Worm (Caenorhabditis elegans): ENCODE results near the gene C44H4.8.

C44H4.8 gene

ce11 chrX:14559519-14560296, 35.2 kb upstream of the C44H4.8 start:
- TF ChIP-seq nhr-41 (GFP tag; IDR thresholded peaks at IDR 0.05) (peak; percentile 17; the same call in 1 of the 2 replicates), dmd-9 (GFP tag; IDR thresholded peaks at IDR 0.05) (no peak), F26F4.8 (GFP tag; conservative IDR thresholded peaks at IDR 0.05) (no peak), ceh-32 (tag; optimal IDR thresholded peaks at IDR 0.05; ENCODE audit: poor library complexity) (no peak), attf-4 (tag; optimal IDR thresholded peaks at IDR 0.05) (peak; percentile 43), sdz-12 (GFP tag; optimal IDR thresholded peaks at IDR 0.05) (no peak), nhr-102 (tag; optimal IDR thresholded peaks at IDR 0.05) (no peak), ZK546.5 (tag; optimal IDR thresholded peaks at IDR 0.05) (no peak), saeg-2 (GFP tag; IDR thresholded peaks at IDR 0.05) (no peak), nhr-76 (tag; optimal IDR thresholded peaks at IDR 0.05) (no peak), ces-1 (GFP tag; optimal IDR thresholded peaks at IDR 0.05) (no peak), madf-5 (GFP tag; IDR thresholded peaks at IDR 0.05) (0 out of 4 replicates have a peak, but pooled peaks of 1 of the 2 experiments have one; percentile 26), hmg-1.1 (GFP tag; IDR thresholded peaks at IDR 0.05) (no peak), madf-9 (GFP tag; conservative IDR thresholded peaks at IDR 0.05) (no peak), jun-1 (tag; optimal IDR thresholded peaks at IDR 0.05) (no peak), mdl-1 (tag; optimal IDR thresholded peaks at IDR 0.05) (no peak), pha-4 (GFP tag; IDR thresholded peaks at IDR 0.05) (no peak), pha-4 (tag; optimal IDR thresholded peaks at IDR 0.05) (peak; percentile 67), aly-2 (tag; optimal IDR thresholded peaks at IDR 0.05) (no peak)

- TF ChIP-seq mes-2 (tag; optimal IDR thresholded peaks at IDR 0.05; ENCODE audit: poor library complexity, severe bottlenecking) (peak; percentile 65), lir-3 (tag; optimal IDR thresholded peaks at IDR 0.05) (no peak), nhr-6 (tag; optimal IDR thresholded peaks at IDR 0.05) (peak; percentile 82), lin-15B (tag; optimal IDR thresholded peaks at IDR 0.05) (no peak), F37D6.2 (tag; optimal IDR thresholded peaks at IDR 0.05) (peak; percentile 39), madf-5 (GFP tag; IDR thresholded peaks at IDR 0.05) (no peak), arid-1 (GFP tag; conservative IDR thresholded peaks at IDR 0.05) (peak; percentile 58; the same call in 1 of the 2 replicates), zfp-3 (GFP tag; conservative IDR thresholded peaks at IDR 0.05) (0 out of 2 replicates have a peak, but pooled peaks have one; percentile 39), lin-38 (GFP tag; IDR thresholded peaks at IDR 0.05) (peak; percentile 54), zip-2 (tag; optimal IDR thresholded peaks at IDR 0.05) (peak; percentile 55), R02D3.7 (tag; optimal IDR thresholded peaks at IDR 0.05) (no peak), dpl-1 (GFP tag; optimal IDR thresholded peaks at IDR 0.05) (peak; percentile 61), rbr-2 (tag; optimal IDR thresholded peaks at IDR 0.05) (peak; percentile 82), nhr-25 (tag; optimal IDR thresholded peaks at IDR 0.05; ENCODE audit: borderline replicate concordance, insufficient read depth) (peak; percentile 80), tag-97 (GFP tag; IDR thresholded peaks at IDR 0.05) (no peak), ceh-82 (tag; optimal IDR thresholded peaks at IDR 0.05) (no peak), T20F7.1 (GFP tag; optimal IDR thresholded peaks at IDR 0.05) (peak; percentile 76), ces-1 (GFP tag; optimal IDR thresholded peaks at IDR 0.05) (no peak), lim-7 (GFP tag; IDR thresholded peaks at IDR 0.05) (no peak), ztf-7 (tag; optimal IDR thresholded peaks at IDR 0.05) (peak; percentile 65), lin-29 (GFP tag; IDR thresholded peaks at IDR 0.05) (no peak), mxl-3 (GFP tag; optimal IDR thresholded peaks at IDR 0.05) (peak; percentile 69), aha-1 (tag) (peak; percentile 99), attf-4 (tag; optimal IDR thresholded peaks at IDR 0.05) (no peak), mep-1 (tag; optimal IDR thresholded peaks at IDR 0.05) (peak; percentile 97), dmd-6 (GFP tag; IDR thresholded peaks at IDR 0.05) (peak; percentile 99), zag-1 (tag; optimal IDR thresholded peaks at IDR 0.05) (no peak), set-16 (GFP tag; IDR thresholded peaks at IDR 0.05) (peak; percentile 49; the same call in 1 of the 2 replicates), aly-2 (tag; optimal IDR thresholded peaks at IDR 0.05) (no peak), snpc-1.2 (GFP tag; IDR thresholded peaks at IDR 0.05) (no peak), nhr-77 (tag; optimal IDR thresholded peaks at IDR 0.05) (peak; percentile 90), ctbp-1 (GFP tag; IDR thresholded peaks at IDR 0.05) (peak; percentile 90), lin-39 (tag; optimal IDR thresholded peaks at IDR 0.05) (no peak), gei-8 (GFP tag; optimal IDR thresholded peaks at IDR 0.05) (peak; percentile 89), ama-1 (optimal IDR thresholded peaks at IDR 0.05) (no peak)
Observed at ce11 chrX:14560297-14560680, 34.6 kb upstream of the C44H4.8 start.
